Worm (Caenorhabditis elegans) whole organism, dauer: ENCODE data around the gene Y23B4A.1.

Experiments
- unc-62 ChIP-seq: sonication (generic microtip); optimal IDR thresholded peaks from 2 replicates; lab custom pipeline; 2017; ENCODE audit warnings: missing biosample characterization, missing genetic modification reagents, missing genetic modification characterization

The Y23B4A.1 gene

DNA sequence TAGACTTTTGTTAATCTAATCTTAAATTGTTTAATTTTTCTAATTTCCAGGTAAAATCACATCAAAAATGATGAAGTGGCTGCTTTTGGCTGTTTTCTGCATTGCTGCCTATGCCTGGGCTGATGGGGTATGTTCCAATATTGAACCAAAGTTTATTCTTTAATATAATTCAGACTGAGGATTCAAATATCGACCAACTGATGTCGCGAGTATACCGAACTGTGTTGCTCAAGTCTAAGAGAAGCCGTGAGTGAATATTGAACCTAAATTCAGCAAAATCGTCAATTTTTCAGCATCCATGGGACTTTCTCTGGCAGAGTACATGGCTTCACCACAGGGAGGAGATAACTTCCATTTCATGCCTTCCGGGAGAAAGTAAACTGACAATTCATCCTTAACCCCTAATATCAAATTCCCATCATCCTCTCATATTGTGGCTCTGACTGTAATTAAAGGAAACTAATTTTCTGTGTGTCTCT lies 12.5 kb downstream of the Y23B4A.1 start, which contains the start of gene nlp-49:
Gene nlp-49, plus strand, starts transcription at position 51 of the 479 bp plus-strand sequence.
- no peak for TF ChIP-seq unc-62 (GFP tag; lab: Kevin White, UChicago)

- no peak for TF ChIP-seq unc-62 (GFP tag; lab: Kevin White, UChicago)
These were observed 13.3 kb downstream of the Y23B4A.1 start for ce11 chrX:5903896-5904295.

DNA sequence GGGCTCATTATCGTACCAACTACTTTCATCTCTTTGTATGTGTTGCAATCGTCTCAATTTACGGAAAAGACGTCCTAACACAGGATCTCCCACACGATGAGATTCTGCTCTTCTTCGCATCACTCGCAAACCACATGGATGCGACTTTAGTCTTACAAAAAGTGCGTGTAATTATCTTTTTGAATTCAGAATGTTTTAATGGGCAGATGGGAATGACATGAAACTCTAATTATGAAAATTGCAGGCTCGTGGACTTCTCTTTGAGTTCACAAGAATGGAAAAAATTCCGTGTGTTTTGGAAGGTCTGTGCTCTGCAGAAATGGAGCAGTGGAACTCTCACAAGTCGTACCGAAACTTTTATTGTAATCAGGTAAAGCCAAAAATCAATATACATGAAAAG lies 15.7 kb downstream of the Y23B4A.1 start:
- TF ChIP-seq unc-62 (GFP tag; lab: Kevin White, UChicago) = no peak

ce11 chrX:5897038-5897437 lies 20.1 kb downstream of the Y23B4A.1 start, which contains the start of gene tbc-16:
Gene tbc-16 (plus strand): TSS chrX:5897338.
- no peak for TF ChIP-seq unc-62 (GFP tag; lab: Kevin White, UChicago)

- no peak for TF ChIP-seq unc-62 (GFP tag; lab: Kevin White, UChicago)
These were observed 21.2 kb downstream of the Y23B4A.1 start for ce11 chrX:5896001-5896400.

- no peak for TF ChIP-seq unc-62 (GFP tag; lab: Kevin White, UChicago)
These were observed 27.1 kb downstream of the Y23B4A.1 start, which contains the start of gene F49E10.2 for ce11 chrX:5890080-5890479. Gene F49E10.2 (plus strand): TSS chrX:5890380.

ce11 chrX:5885565-5885964 lies 31.6 kb downstream of the Y23B4A.1 start, which contains the start of gene flp-7:
Gene flp-7 (plus strand): TSS chrX:5885865.
- no peak for TF ChIP-seq unc-62 (GFP tag; lab: Kevin White, UChicago)

DNA sequence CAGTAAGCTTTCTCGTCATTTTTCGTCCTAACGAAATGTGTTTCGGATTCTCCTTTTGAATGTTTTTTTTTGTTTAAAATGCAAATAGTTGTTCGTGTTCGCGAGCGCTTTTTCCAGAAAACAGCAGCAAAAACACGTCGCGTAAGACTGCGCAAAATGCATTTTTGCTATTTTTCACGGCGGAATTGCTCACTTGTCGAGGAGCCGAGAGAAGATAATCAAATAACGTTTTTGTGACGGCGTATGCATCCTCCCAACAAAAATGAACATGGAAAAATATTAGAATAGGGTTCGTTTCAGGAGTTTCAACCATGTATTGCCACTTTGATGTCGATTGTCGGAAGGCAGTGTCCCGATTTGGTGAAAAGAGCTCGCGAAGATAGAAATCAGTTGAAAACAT lies 40.1 kb downstream of the Y23B4A.1 start:
- TF ChIP-seq unc-62 (GFP tag; lab: Kevin White, UChicago) = no peak

DNA sequence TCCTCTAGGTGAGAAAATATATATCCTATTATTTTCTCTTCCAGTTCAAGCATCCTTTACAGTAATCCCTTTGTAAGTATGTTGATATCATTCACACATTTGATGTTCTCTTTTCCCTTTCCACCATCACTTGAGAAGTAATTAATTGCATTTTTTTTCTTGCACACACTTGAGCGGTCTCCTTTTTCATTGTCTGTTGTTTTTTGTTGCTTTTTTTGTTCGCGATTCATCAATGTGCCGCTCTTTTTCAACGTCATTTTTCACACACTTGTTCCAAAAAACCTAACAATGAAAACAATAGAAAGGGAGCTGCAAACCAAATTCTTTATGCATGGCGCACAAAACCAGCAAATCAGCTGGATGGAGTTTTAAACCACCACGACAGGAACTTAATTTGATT lies 41.6 kb downstream of the Y23B4A.1 start, which contains the start of gene F49E10.4:
Gene F49E10.4, plus strand, starts transcription at position 301 of the 400 bp plus-strand sequence.
- TF ChIP-seq unc-62 (GFP tag; lab: Kevin White, UChicago) = no peak

DNA sequence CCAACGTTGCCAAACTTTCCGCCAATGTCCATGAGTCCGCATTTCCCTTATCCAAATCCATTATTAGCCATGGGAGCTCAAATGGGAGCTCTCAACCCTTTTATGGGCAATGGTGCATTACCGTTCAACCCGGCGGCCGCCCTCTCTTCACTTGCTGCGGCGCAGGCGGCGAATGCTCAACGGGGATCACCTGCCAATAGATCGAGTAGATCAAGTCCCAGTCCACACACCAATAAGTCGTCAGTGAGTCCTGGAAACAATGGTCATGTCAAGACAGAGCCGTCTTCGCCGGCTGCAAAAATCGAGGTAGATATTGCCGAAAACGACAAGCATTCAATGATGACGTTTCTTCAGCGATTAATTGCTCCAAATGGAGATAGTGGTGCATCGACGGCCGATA lies 45.0 kb downstream of the Y23B4A.1 start:
- TF ChIP-seq unc-62 (GFP tag; lab: Kevin White, UChicago) = no peak

DNA sequence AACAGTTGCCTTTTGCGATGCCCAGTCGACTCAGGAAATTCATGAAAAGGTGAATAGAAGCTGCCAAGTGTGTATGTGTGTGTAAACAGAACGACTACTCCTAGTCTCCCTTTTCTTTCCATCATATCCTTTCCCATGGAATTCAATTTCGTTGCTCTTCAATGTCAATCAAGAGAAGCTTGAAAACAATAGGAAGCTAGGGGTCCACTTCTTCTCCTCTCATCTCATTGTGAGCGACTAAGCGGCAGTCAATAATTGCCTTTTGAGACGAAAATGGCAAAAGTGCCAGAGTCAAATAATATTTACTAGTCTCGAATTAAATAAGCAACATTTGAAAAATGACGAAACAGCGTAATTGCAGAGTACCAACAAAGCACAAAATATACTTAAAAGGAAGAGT lies 47.6 kb downstream of the Y23B4A.1 start:
- no peak for TF ChIP-seq unc-62 (GFP tag; lab: Kevin White, UChicago)

DNA sequence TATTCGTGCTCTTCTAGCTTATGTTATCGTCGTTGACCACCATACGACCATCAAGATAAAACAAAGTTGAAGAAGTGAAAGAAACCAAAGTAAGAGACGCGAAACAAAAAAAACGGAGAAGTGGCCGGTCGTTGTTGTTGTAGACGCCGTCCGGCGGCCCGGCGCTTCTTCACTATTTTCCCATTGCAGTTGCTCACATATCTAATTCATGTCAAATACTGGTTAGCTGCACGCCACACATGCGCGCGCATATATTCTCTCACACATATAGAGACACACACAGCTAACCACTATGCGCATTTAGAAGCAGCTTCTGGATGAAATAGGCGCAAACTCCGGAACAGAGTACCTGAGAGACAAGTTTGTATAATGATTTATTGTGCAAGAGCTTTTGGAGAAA lies 49.2 kb downstream of the Y23B4A.1 start:
- TF ChIP-seq unc-62 (GFP tag; lab: Kevin White, UChicago) = no peak
